Worm (Caenorhabditis elegans): ENCODE results near the gene T05C3.2.
"Not testable (repeated sequence)": the region's sequence is repeated elsewhere in the genome, so short reads cannot be mapped to it uniquely, and the experiment has no call there.

ce11 chrV:5470930-5471329, 22.6 kb upstream of the T05C3.2 start, which contains the start of gene ZC317.7:
- TF ChIP-seq ztf-4 (tag; optimal IDR thresholded peaks at IDR 0.05); nhr-12 (tag; optimal IDR thresholded peaks at IDR 0.05); dpl-1 (GFP tag; optimal IDR thresholded peaks at IDR 0.05); mep-1 (tag; optimal IDR thresholded peaks at IDR 0.05); sup-37 (GFP tag; optimal IDR thresholded peaks at IDR 0.05); efl-3 (GFP tag; optimal IDR thresholded peaks at IDR 0.05); nhr-90 (tag; optimal IDR thresholded peaks at IDR 0.05; ENCODE audit: poor library complexity); Y116A8C.19 (tag; optimal IDR thresholded peaks at IDR 0.05; ENCODE audit: borderline replicate concordance); lsy-2 (tag; optimal IDR thresholded peaks at IDR 0.05); unc-62 (GFP tag; optimal IDR thresholded peaks at IDR 0.05); zag-1 (tag; optimal IDR thresholded peaks at IDR 0.05): not testable (repeated sequence)

Data from whole organism, L1 larva.